Worm (Caenorhabditis elegans) whole organism, midembryonic: ENCODE measurements around the gene C36B7.2.

ENCODE experiments used
- cog-1 ChIP-seq: sonication (generic microtip); optimal IDR thresholded peaks from 2 replicates; lab custom pipeline; 2016; ENCODE audit warnings: missing genetic modification characterization, missing compliant biosample characterization
- med-1 ChIP-seq: sonication (generic microtip); optimal IDR thresholded peaks from 2 replicates; lab custom pipeline; 2017; ENCODE audit warnings: missing genetic modification characterization, mild to moderate bottlenecking, missing compliant biosample characterization, antibody characterized with exemption, missing genetic modification reagents; ENCODE audit not compliant: insufficient read depth
- ztf-29 ChIP-seq: fragments of 200-800 bp; sonication (Bioruptor generic); IDR thresholded peaks from 2 replicates; pipeline ENCODE4 v1.3.6; 2022; ENCODE audit warnings: missing genetic modification reagents, missing genetic modification characterization, missing compliant biosample characterization

- TF ChIP-seq ztf-29 (no peak), cog-1 (tag; lab: Kevin White, UChicago) (no peak), med-1 (GFP tag; lab: Kevin White, UChicago) (no peak)
These were observed 45.8 kb downstream of the C36B7.2 start for ce11 chrX:7151976-7152528.
